Worm (Caenorhabditis elegans) whole organism, mixed stage, embryonic: Measurements from ENCODE around the gene tin-10.
A peak's percentile ranks its signal among the peaks of the same experiment; 100 is the strongest.

ENCODE experiments used
- M03D4.4 ChIP-seq: sonication (generic microtip); optimal IDR thresholded peaks from 2 replicates; lab custom pipeline; 2017; ENCODE audit warnings: mild to moderate bottlenecking, missing genetic modification characterization, missing compliant biosample characterization
- bed-3 ChIP-seq: fragments of 200-800 bp; sonication (Bioruptor generic); optimal IDR thresholded peaks from 3 replicates; lab custom pipeline; 2018; ENCODE audit warnings: mild to moderate bottlenecking, missing genetic modification characterization, moderate library complexity, missing compliant biosample characterization
- blmp-1 ChIP-seq: fragments of 150-350 bp; optimal IDR thresholded peaks from 2 replicates; lab custom pipeline; 2014; ENCODE audit warnings: missing biosample characterization, missing genetic modification characterization
- ceh-43 ChIP-seq: fragments of 200-800 bp; sonication (Bioruptor generic); optimal IDR thresholded peaks from 2 replicates; lab custom pipeline; 2018; ENCODE audit warnings: mild to moderate bottlenecking, missing genetic modification characterization, moderate library complexity, missing compliant biosample characterization
- ceh-83 ChIP-seq: fragments of 200-800 bp; sonication (Bioruptor generic); optimal IDR thresholded peaks from 2 replicates; lab custom pipeline; 2018; ENCODE audit warnings: mild to moderate bottlenecking, missing genetic modification characterization, missing compliant biosample characterization
- cnd-1 ChIP-seq: fragments of 200-800 bp; sonication (Bioruptor generic); optimal IDR thresholded peaks from 2 replicates; lab custom pipeline; 2018; ENCODE audit warnings: mild to moderate bottlenecking, missing genetic modification characterization, missing compliant biosample characterization
- drap-1 ChIP-seq: fragments of 200-800 bp; sonication (Bioruptor generic); optimal IDR thresholded peaks from 3 replicates; lab custom pipeline; 2018; ENCODE audit warnings: mild to moderate bottlenecking, missing genetic modification characterization, missing compliant biosample characterization
- elt-1 ChIP-seq: sonication (generic microtip); optimal IDR thresholded peaks from 2 replicates; lab custom pipeline; 2017; ENCODE audit warnings: missing genetic modification characterization, mild to moderate bottlenecking, missing compliant biosample characterization, antibody characterized with exemption, moderate library complexity, borderline replicate concordance; ENCODE audit not compliant: insufficient read depth
- elt-3 ChIP-seq: fragments of 150-350 bp; optimal IDR thresholded peaks from 2 replicates; lab custom pipeline; 2014; ENCODE audit warnings: missing biosample characterization, missing genetic modification characterization
- flh-1 ChIP-seq: fragments of 200-800 bp; sonication (Bioruptor generic); optimal IDR thresholded peaks from 2 replicates; lab custom pipeline; 2018; ENCODE audit warnings: mild to moderate bottlenecking, missing genetic modification characterization, moderate library complexity, missing compliant biosample characterization
- ham-2 ChIP-seq: fragments of 200-800 bp; sonication (Bioruptor generic); optimal IDR thresholded peaks from 2 replicates; lab custom pipeline; 2018; ENCODE audit warnings: mild to moderate bottlenecking, missing genetic modification characterization, missing compliant biosample characterization
- hlh-1 ChIP-seq: fragments of 150-350 bp; optimal IDR thresholded peaks from 2 replicates; lab custom pipeline; 2014; ENCODE audit warnings: missing biosample characterization, missing genetic modification reagents, missing genetic modification characterization
- lin-13 ChIP-seq: fragments of 150-350 bp; optimal IDR thresholded peaks from 2 replicates; lab custom pipeline; 2014; ENCODE audit warnings: missing biosample characterization, missing genetic modification characterization
- lin-32 ChIP-seq: fragments of 200-800 bp; sonication (Bioruptor generic); optimal IDR thresholded peaks from 2 replicates; lab custom pipeline; 2018; ENCODE audit warnings: mild to moderate bottlenecking, missing genetic modification characterization, missing compliant biosample characterization
- lsy-2 ChIP-seq: fragments of 150-350 bp; optimal IDR thresholded peaks from 2 replicates; lab custom pipeline; 2014; ENCODE audit warnings: missing biosample characterization, missing genetic modification characterization
- mab-5 ChIP-seq: fragments of 150-350 bp; optimal IDR thresholded peaks from 2 replicates; lab custom pipeline; 2014; ENCODE audit warnings: missing biosample characterization, missing genetic modification characterization
- mep-1 ChIP-seq: fragments of 150-350 bp; optimal IDR thresholded peaks from 2 replicates; lab custom pipeline; 2017; ENCODE audit warnings: missing biosample characterization, missing genetic modification reagents, missing genetic modification characterization, inconsistent platforms
- mls-2 ChIP-seq: sonication (generic microtip); optimal IDR thresholded peaks from 2 replicates; lab custom pipeline; 2016; ENCODE audit warnings: mild to moderate bottlenecking, missing genetic modification characterization, moderate library complexity, missing compliant biosample characterization
- nhr-2 ChIP-seq: fragments of 150-350 bp; optimal IDR thresholded peaks from 2 replicates; lab custom pipeline; 2014; ENCODE audit warnings: missing biosample characterization, missing genetic modification characterization
- nhr-237 ChIP-seq: fragments of 150-350 bp; optimal IDR thresholded peaks from 2 replicates; lab custom pipeline; 2014; ENCODE audit warnings: missing biosample characterization, missing genetic modification characterization
- nhr-28 ChIP-seq: fragments of 150-350 bp; optimal IDR thresholded peaks from 2 replicates; lab custom pipeline; 2014; ENCODE audit warnings: missing biosample characterization, missing genetic modification characterization
- nhr-76 ChIP-seq: sonication (generic microtip); optimal IDR thresholded peaks from 2 replicates; lab custom pipeline; 2017; ENCODE audit warnings: missing biosample characterization, missing genetic modification characterization
- sptf-1 ChIP-seq: sonication (generic microtip); optimal IDR thresholded peaks from 2 replicates; lab custom pipeline; 2017; ENCODE audit warnings: mild to moderate bottlenecking, missing genetic modification characterization, moderate library complexity, missing compliant biosample characterization
- tbx-8 ChIP-seq: fragments of 200-800 bp; sonication (Bioruptor generic); optimal IDR thresholded peaks from 2 replicates; lab custom pipeline; 2018; ENCODE audit warnings: mild to moderate bottlenecking, missing genetic modification characterization, moderate library complexity, missing compliant biosample characterization
- unc-120 ChIP-seq: sonication (generic microtip); optimal IDR thresholded peaks from 2 replicates; lab custom pipeline; 2017; ENCODE audit warnings: missing genetic modification characterization, missing compliant biosample characterization; ENCODE audit not compliant: poor library complexity, severe bottlenecking
- unc-62 ChIP-seq: fragments of 150-350 bp; optimal IDR thresholded peaks from 2 replicates; lab custom pipeline; 2014; ENCODE audit warnings: missing biosample characterization, missing genetic modification reagents, missing genetic modification characterization
- zip-8 ChIP-seq: fragments of 150-350 bp; optimal IDR thresholded peaks from 2 replicates; lab custom pipeline; 2014; ENCODE audit warnings: missing biosample characterization, missing genetic modification characterization
- ztf-11 ChIP-seq: fragments of 150-350 bp; optimal IDR thresholded peaks from 2 replicates; lab custom pipeline; 2014; ENCODE audit warnings: missing biosample characterization, missing genetic modification characterization

Gene tin-10

DNA sequence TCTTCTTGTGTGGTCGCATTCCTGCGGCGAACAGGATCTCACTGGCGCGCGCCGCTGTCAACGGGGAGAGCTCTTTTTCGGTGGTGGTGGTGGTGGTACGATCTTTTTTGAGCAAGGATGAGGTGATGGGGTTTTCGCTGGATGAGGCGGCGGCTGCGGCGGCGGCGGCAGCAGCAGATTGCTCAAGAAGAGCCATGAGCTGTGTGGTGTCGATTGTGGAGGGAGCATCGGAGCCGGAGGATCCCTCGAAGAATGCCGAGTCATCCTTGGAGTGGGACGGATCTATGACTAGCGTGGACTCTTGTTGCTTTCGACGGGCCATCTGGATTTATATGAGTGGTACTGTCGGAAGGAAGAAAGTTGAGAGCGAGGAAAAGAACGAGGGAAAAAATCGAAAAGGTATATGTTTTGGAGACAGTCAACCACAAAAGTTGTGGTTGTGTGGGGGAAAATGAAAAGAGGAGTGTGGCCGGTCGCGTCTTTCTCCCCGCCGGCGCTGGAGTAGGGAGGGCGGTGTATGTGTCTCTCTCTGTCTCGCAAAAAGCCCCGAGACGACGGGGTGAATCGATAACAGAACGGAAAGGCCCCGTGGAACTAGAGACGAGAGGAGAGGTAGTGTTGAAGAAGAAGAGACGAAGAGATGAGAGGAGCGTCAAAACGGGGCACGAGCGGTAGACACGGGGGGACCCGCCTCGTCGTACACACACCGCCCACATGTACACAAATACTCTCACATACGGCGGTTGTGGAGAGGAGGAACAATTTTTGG, 36.0 kb downstream of the tin-10 start:
- no peak for TF ChIP-seq M03D4.4
- TF ChIP-seq blmp-1 (tag; lab: Kevin White, UChicago), result no peak
- TF ChIP-seq ceh-83 (GFP tag; lab: Kevin White, UChicago), result peak; percentile 54
- TF ChIP-seq ceh-43 (GFP tag; lab: Kevin White, UChicago), result no peak
- TF ChIP-seq sptf-1 (tag; lab: Kevin White, UChicago), result peak; percentile 52
- TF ChIP-seq hlh-1, result peak; percentile 20
- TF ChIP-seq zip-8 (tag; lab: Kevin White, UChicago), result no peak
- peak; percentile 61 for TF ChIP-seq unc-120 (tag; lab: Kevin White, UChicago)
- TF ChIP-seq lsy-2 (tag; lab: Kevin White, UChicago), result no peak
- TF ChIP-seq nhr-76, result no peak

DNA sequence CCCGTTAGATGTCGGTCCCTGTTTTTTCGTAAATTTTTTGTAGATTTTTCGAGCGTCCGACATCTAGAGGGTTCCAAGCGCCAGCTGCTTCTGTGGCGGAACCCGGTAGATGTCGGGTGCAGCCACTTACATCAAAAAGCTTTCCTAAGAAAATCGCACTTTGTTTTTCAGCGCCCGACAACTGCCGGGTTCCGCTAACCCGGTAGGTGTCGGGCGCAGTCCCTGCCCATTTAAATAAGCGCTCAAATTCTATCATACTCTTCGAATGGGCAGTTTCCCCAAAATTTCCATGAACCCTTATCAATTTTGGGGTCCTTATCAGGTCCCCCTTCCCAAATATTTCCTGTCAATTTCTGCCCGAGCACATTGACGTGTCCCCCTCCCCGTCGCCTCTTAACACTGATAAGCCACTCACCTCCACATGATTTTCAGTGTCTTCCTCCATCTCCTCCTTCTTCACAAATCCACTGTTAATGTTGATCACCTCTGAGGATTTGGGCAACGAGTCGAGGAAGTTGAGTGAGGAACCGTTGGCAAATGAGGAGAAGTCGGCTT, 37.2 kb downstream of the tin-10 start:
- TF ChIP-seq zip-8 (tag; lab: Kevin White, UChicago) (no peak), flh-1 (GFP tag; lab: Kevin White, UChicago) (no peak), tbx-8 (GFP tag; lab: Kevin White, UChicago) (no peak), lsy-2 (tag; lab: Kevin White, UChicago) (no peak), mls-2 (no peak), unc-120 (tag; lab: Kevin White, UChicago) (no peak), lin-32 (GFP tag; lab: Kevin White, UChicago) (no peak), drap-1 (GFP tag; lab: Kevin White, UChicago) (no peak), ham-2 (no peak), nhr-237 (tag; lab: Kevin White, UChicago) (no peak), nhr-2 (no peak), nhr-28 (no peak), ztf-11 (tag; lab: Kevin White, UChicago) (no peak), mep-1 (tag; lab: Kevin White, UChicago) (no peak), elt-1 (tag; lab: Kevin White, UChicago) (no peak), ceh-43 (GFP tag; lab: Kevin White, UChicago) (no peak), mab-5 (tag; lab: Kevin White, UChicago) (no peak), elt-3 (tag; lab: Kevin White, UChicago) (no peak)

DNA sequence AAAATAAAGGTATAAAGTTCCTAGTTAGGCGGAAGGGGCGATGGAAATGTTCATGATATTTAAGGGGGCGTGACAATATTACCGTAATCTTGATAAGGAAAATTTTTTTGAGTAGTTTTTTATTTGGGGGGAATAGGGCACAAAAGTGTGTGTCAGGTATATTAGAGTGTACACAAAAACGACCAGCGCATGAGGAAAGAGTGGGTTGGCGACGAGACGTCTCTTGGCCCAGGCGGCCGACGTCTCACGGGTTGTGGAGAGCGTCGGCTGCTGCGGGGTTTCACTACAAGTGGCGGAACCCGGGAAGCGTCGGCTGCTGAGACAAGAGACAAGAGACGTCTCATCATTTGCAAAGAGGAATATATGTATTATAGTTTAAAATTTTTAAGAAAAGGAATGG, 38.9 kb downstream of the tin-10 start:
- TF ChIP-seq M03D4.4 (peak; percentile 72), ztf-11 (tag; lab: Kevin White, UChicago) (no peak), lin-13 (tag; lab: Kevin White, UChicago) (peak; percentile 49), sptf-1 (tag; lab: Kevin White, UChicago) (peak; percentile 35), nhr-76 (no peak), tbx-8 (GFP tag; lab: Kevin White, UChicago) (peak; percentile 16), blmp-1 (tag; lab: Kevin White, UChicago) (no peak), ceh-83 (GFP tag; lab: Kevin White, UChicago) (peak; percentile 37)

DNA sequence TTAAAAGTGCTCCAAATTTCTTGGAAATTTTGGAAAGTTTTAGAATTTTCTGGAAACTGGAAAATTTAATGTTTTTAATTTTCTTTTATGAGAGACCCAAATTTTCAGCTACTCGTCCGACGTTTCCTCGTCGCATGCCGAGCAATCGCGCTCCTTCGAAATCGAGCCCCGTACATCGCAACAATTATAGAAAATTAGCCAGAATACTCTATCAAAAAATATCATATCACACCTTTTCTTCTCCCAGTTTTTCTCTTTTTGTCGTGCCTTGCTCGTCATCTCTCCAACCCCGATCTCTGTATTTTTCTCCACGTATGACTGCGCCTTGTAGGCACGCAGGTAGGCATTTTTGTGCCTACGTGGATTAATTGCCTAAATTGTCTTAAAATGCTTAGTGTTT, 40.3 kb downstream of the tin-10 start:
- no peak for TF ChIP-seq mls-2
- TF ChIP-seq ham-2, result no peak
- no peak for TF ChIP-seq cnd-1 (tag; lab: Kevin White, UChicago)
- TF ChIP-seq hlh-1, result no peak
- TF ChIP-seq unc-120 (tag; lab: Kevin White, UChicago), result no peak
- TF ChIP-seq unc-62, result no peak
- no peak for TF ChIP-seq nhr-76
- TF ChIP-seq bed-3 (GFP tag; lab: Kevin White, UChicago), result no peak
- no peak for TF ChIP-seq elt-3 (tag; lab: Kevin White, UChicago)
- TF ChIP-seq ceh-43 (GFP tag; lab: Kevin White, UChicago), result no peak

DNA sequence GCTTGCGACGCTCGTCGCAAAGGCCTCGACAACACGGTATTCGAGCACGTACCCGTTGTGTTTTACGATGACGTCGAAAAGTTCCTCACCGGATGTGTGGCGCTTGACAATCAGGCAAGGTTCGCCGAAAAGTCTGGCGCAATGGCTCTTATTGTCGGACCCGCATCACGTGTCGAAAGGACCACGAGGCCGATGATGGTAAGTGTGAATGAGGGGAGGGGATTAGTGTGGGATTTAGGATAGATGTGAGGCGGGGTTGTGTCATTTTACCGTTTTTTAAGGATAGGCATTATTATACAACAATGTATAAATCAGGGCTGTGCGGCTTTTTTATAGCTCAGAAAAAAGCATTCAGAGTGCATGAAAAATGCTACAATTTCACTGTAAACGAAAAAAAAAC, 42.9 kb downstream of the tin-10 start:
- no peak for TF ChIP-seq lsy-2 (tag; lab: Kevin White, UChicago)
- TF ChIP-seq zip-8 (tag; lab: Kevin White, UChicago), result peak; percentile 2
- TF ChIP-seq, all 35 proteins: peak for 1
